Fruit fly (Drosophila melanogaster) whole organism, embryonic: Measurements from ENCODE around the gene CG12301.

Source experiments
- ATbp ChIP-seq: fragments of 200-800 bp; sonication (Bioruptor generic); optimal IDR thresholded peaks from 2 replicates; lab custom pipeline; 2017; ENCODE audit warnings: missing biosample characterization, mild to moderate bottlenecking, missing genetic modification characterization, missing genetic modification reagents
- Ada2b ChIP-seq: fragments of 200-800 bp; sonication (Bioruptor generic); IDR thresholded peaks from 2 replicates; pipeline ENCODE4 v1.3.6; 2022; ENCODE audit warnings: missing biosample characterization, missing genetic modification characterization
- Atf6 ChIP-seq: fragments of 200-800 bp; sonication (Bioruptor generic); IDR thresholded peaks from 2 replicates; pipeline ENCODE4 v1.3.6; 2022; ENCODE audit warnings: missing biosample characterization, missing genetic modification characterization
- B-H2 ChIP-seq: fragments of 200-800 bp; sonication (Bioruptor generic); optimal IDR thresholded peaks from 2 replicates; lab custom pipeline; 2018; ENCODE audit warnings: missing biosample characterization, mild to moderate bottlenecking, missing genetic modification characterization
- CG11085 ChIP-seq: fragments of 200-800 bp; sonication (Bioruptor generic); IDR thresholded peaks from 2 replicates; pipeline ENCODE4 v1.3.6; 2022; ENCODE audit warnings: missing biosample characterization, missing genetic modification characterization
- CG14441 ChIP-seq: fragments of 200-800 bp; sonication (Bioruptor generic); IDR thresholded peaks from 2 replicates; pipeline ENCODE4 v1.3.6; 2022; ENCODE audit warnings: missing biosample characterization, missing genetic modification characterization
- CG15601 ChIP-seq: fragments of 200-800 bp; sonication (Bioruptor generic); optimal IDR thresholded peaks from 3 replicates; lab custom pipeline; 2019; ENCODE audit warnings: missing biosample characterization, mild to moderate bottlenecking, missing genetic modification characterization, moderate library complexity
- CG16815 ChIP-seq: fragments of 200-800 bp; sonication (Bioruptor generic); optimal IDR thresholded peaks from 3 replicates; lab custom pipeline; 2017; ENCODE audit warnings: missing biosample characterization, mild to moderate bottlenecking, missing genetic modification characterization
- CG17186 ChIP-seq: fragments of 200-800 bp; sonication (Bioruptor generic); optimal IDR thresholded peaks from 3 replicates; lab custom pipeline; 2017; ENCODE audit warnings: missing biosample characterization, missing genetic modification reagents, missing genetic modification characterization
- CG18262 ChIP-seq: fragments of 200-800 bp; optimal IDR thresholded peaks from 3 replicates; lab custom pipeline; 2019; ENCODE audit warnings: missing biosample characterization, mild to moderate bottlenecking, missing genetic modification characterization, moderate library complexity
- CG3163 ChIP-seq: fragments of 200-800 bp; sonication (Bioruptor generic); optimal IDR thresholded peaks from 3 replicates; lab custom pipeline; 2016; ENCODE audit warnings: missing biosample characterization, missing genetic modification characterization
- CG3995 ChIP-seq: fragments of 200-800 bp; sonication (Bioruptor generic); optimal IDR thresholded peaks from 3 replicates; lab custom pipeline; 2016; ENCODE audit warnings: missing biosample characterization, missing genetic modification characterization
- CG4404 ChIP-seq: fragments of 200-800 bp; sonication (Bioruptor generic); IDR thresholded peaks from 2 replicates; pipeline ENCODE4 v1.3.6; 2022; ENCODE audit warnings: missing biosample characterization, missing genetic modification characterization
- CG5180 ChIP-seq: fragments of 200-800 bp; sonication (Bioruptor generic); optimal IDR thresholded peaks from 3 replicates; lab custom pipeline; 2017; ENCODE audit warnings: missing biosample characterization, missing genetic modification characterization, mild to moderate bottlenecking, moderate library complexity, missing genetic modification reagents
- CG6175 ChIP-seq: fragments of 200-800 bp; sonication (Bioruptor generic); IDR thresholded peaks from 3 replicates; pipeline ENCODE4 v1.3.6; 2022; ENCODE audit warnings: missing biosample characterization, missing genetic modification characterization
- CG7839 ChIP-seq: fragments of 200-800 bp; sonication (Bioruptor generic); optimal IDR thresholded peaks from 3 replicates; lab custom pipeline; 2018; ENCODE audit warnings: missing biosample characterization, mild to moderate bottlenecking, missing genetic modification characterization, moderate library complexity
- CG9727 ChIP-seq: fragments of 200-800 bp; sonication (Bioruptor generic); optimal IDR thresholded peaks from 3 replicates; lab custom pipeline; 2017; ENCODE audit warnings: missing biosample characterization, mild to moderate bottlenecking, missing genetic modification characterization
- CG9876 ChIP-seq: fragments of 200-800 bp; sonication (Bioruptor generic); optimal IDR thresholded peaks from 2 replicates; lab custom pipeline; 2016; ENCODE audit warnings: missing biosample characterization, missing genetic modification characterization
- D ChIP-seq, 2 experiments: fragments of 200-800 bp in 1 of 2; fragments of >200 bp in 1 of 2; sonication (Bioruptor generic) in 1 of 2; optimal IDR thresholded peaks; 2 replicates in 1 of 2; 3 replicates in 1 of 2; lab custom pipeline; 2017; ENCODE audit warnings: mild to moderate bottlenecking in 1 of 2, missing biosample characterization in 1 of 2, missing genetic modification characterization in 1 of 2, missing genetic modification reagents in 1 of 2
- Dip2 ChIP-seq: fragments of 200-800 bp; sonication (Bioruptor generic); IDR thresholded peaks from 2 replicates; pipeline ENCODE4 v1.3.6; 2022; ENCODE audit warnings: missing biosample characterization, missing genetic modification characterization
- MBD-R2 ChIP-seq: fragments of 200-800 bp; sonication (Bioruptor generic); IDR thresholded peaks from 2 replicates; pipeline ENCODE4 v1.3.6; 2022; ENCODE audit warnings: missing biosample characterization, missing genetic modification characterization
- Mes4 ChIP-seq: fragments of 200-800 bp; sonication (Bioruptor generic); optimal IDR thresholded peaks from 2 replicates; lab custom pipeline; 2016; ENCODE audit warnings: missing biosample characterization, missing genetic modification characterization
- Optix ChIP-seq: fragments of 200-800 bp; sonication (Bioruptor generic); IDR thresholded peaks from 3 replicates; pipeline ENCODE4 v1.3.6; 2022; ENCODE audit warnings: missing biosample characterization, missing genetic modification characterization
- Rfx ChIP-seq: fragments of 200-800 bp; sonication (Bioruptor generic); IDR thresholded peaks from 2 replicates; pipeline ENCODE4 v1.3.6; 2022; ENCODE audit warnings: missing biosample characterization, missing genetic modification characterization
- Rx ChIP-seq: fragments of 200-800 bp; sonication (Bioruptor generic); IDR thresholded peaks from 2 replicates; pipeline ENCODE4 v1.3.6; 2022; ENCODE audit warnings: missing biosample characterization, missing genetic modification characterization
- Sox102F ChIP-seq: fragments of 200-800 bp; sonication (Bioruptor generic); optimal IDR thresholded peaks from 2 replicates; lab custom pipeline; 2018; ENCODE audit warnings: missing biosample characterization, mild to moderate bottlenecking, missing genetic modification characterization, moderate library complexity
- Sry-β ChIP-seq: fragments of 200-800 bp; sonication (Bioruptor generic); optimal IDR thresholded peaks from 2 replicates; lab custom pipeline; 2018; ENCODE audit warnings: missing biosample characterization, mild to moderate bottlenecking, missing genetic modification characterization, moderate library complexity
- Taf1 ChIP-seq: fragments of 200-800 bp; sonication (Bioruptor generic); IDR thresholded peaks from 2 replicates; pipeline ENCODE4 v1.3.6; 2022; ENCODE audit warnings: missing biosample characterization, missing genetic modification characterization
- Trl ChIP-seq, 3 experiments: fragments of >200 bp in 2 of 3; fragments of 200-800 bp in 1 of 3; sonication (Bioruptor generic) in 1 of 3; optimal IDR thresholded peaks; 2 replicates in 1 of 3; 3 replicates in 2 of 3; lab custom pipeline; 2016 to 2017; ENCODE audit warnings: missing biosample characterization in 1 of 3, missing genetic modification characterization in 1 of 3
- Xbp1 ChIP-seq: fragments of 200-800 bp; sonication (Bioruptor generic); optimal IDR thresholded peaks from 3 replicates; lab custom pipeline; 2016; ENCODE audit warnings: missing biosample characterization, mild to moderate bottlenecking, missing genetic modification characterization
- abd-A ChIP-seq: fragments of 200-800 bp; sonication (Bioruptor generic); optimal IDR thresholded peaks from 3 replicates; lab custom pipeline; 2019; ENCODE audit warnings: missing biosample characterization, mild to moderate bottlenecking, missing genetic modification characterization, moderate library complexity
- bbx ChIP-seq: fragments of 200-800 bp; sonication (Bioruptor generic); IDR thresholded peaks from 2 replicates; pipeline ENCODE4 v1.3.6; 2022; ENCODE audit warnings: missing biosample characterization, missing genetic modification characterization; ENCODE audit not compliant: partially characterized antibody
- bowl ChIP-seq: fragments of 200-800 bp; sonication (Bioruptor generic); IDR thresholded peaks from 2 replicates; pipeline ENCODE4 v1.3.6; 2022; ENCODE audit warnings: missing biosample characterization, missing genetic modification characterization
- cato ChIP-seq: fragments of 200-800 bp; sonication (Bioruptor generic); optimal IDR thresholded peaks from 2 replicates; lab custom pipeline; 2016; ENCODE audit warnings: missing biosample characterization, missing genetic modification characterization, borderline replicate concordance
- chinmo ChIP-seq: fragments of 200-800 bp; sonication (Bioruptor generic); IDR thresholded peaks from 4 replicates; pipeline ENCODE4 v1.3.6; 2022; ENCODE audit warnings: missing biosample characterization, missing genetic modification characterization; ENCODE audit not compliant: partially characterized antibody
- danr ChIP-seq: fragments of 200-800 bp; sonication (Bioruptor generic); IDR thresholded peaks from 2 replicates; pipeline ENCODE4 v1.3.6; 2022; ENCODE audit warnings: missing biosample characterization, missing genetic modification characterization
- dati ChIP-seq: fragments of 200-800 bp; sonication (Bioruptor generic); IDR thresholded peaks from 2 replicates; pipeline ENCODE4 v1.3.6; 2022; ENCODE audit warnings: missing biosample characterization, missing genetic modification characterization
- en ChIP-seq: fragments of 200-800 bp; sonication (Bioruptor generic); optimal IDR thresholded peaks from 2 replicates; lab custom pipeline; 2016; ENCODE audit warnings: missing biosample characterization, missing genetic modification characterization
- exex ChIP-seq: fragments of 200-800 bp; sonication (Bioruptor generic); optimal IDR thresholded peaks from 4 replicates; lab custom pipeline; 2018; ENCODE audit warnings: missing biosample characterization, mild to moderate bottlenecking, missing genetic modification characterization, moderate library complexity
- fd3F ChIP-seq: fragments of 200-800 bp; sonication (Bioruptor generic); optimal IDR thresholded peaks from 2 replicates; lab custom pipeline; 2018; ENCODE audit warnings: missing biosample characterization, mild to moderate bottlenecking, missing genetic modification characterization, moderate library complexity
- fu2 ChIP-seq: fragments of 200-800 bp; sonication (Bioruptor generic); optimal IDR thresholded peaks from 2 replicates; lab custom pipeline; 2016; ENCODE audit warnings: missing biosample characterization, missing genetic modification characterization
- gro ChIP-seq: fragments of 200-800 bp; sonication (Bioruptor generic); optimal IDR thresholded peaks from 2 replicates; lab custom pipeline; 2016; ENCODE audit warnings: missing biosample characterization, missing genetic modification characterization
- ham ChIP-seq: fragments of 200-800 bp; sonication (Bioruptor generic); IDR thresholded peaks from 2 replicates; pipeline ENCODE4 v1.3.6; 2022; ENCODE audit warnings: missing biosample characterization, missing genetic modification characterization
- klu ChIP-seq: fragments of 200-800 bp; sonication (Bioruptor generic); IDR thresholded peaks from 2 replicates; pipeline ENCODE4 v1.3.6; 2022; ENCODE audit warnings: missing biosample characterization, missing genetic modification characterization
- pum ChIP-seq: fragments of 200-800 bp; sonication (Bioruptor generic); optimal IDR thresholded peaks from 2 replicates; lab custom pipeline; 2016; ENCODE audit warnings: missing biosample characterization, missing genetic modification characterization
- repo ChIP-seq: fragments of 200-800 bp; sonication (Bioruptor generic); optimal IDR thresholded peaks from 2 replicates; lab custom pipeline; 2016; ENCODE audit warnings: missing biosample characterization, missing genetic modification characterization
- shn ChIP-seq: fragments of 200-800 bp; sonication (Bioruptor generic); optimal IDR thresholded peaks from 3 replicates; lab custom pipeline; 2016; ENCODE audit warnings: missing biosample characterization, missing genetic modification characterization
- sim ChIP-seq: fragments of 200-800 bp; sonication (Bioruptor generic); IDR thresholded peaks from 2 replicates; pipeline ENCODE4 v1.3.6; 2022; ENCODE audit warnings: missing biosample characterization, missing genetic modification characterization

The CG12301 gene

dm6 chr3L:15625676-15626414 lies 45.2 kb downstream of the CG12301 start (continued):
- TF ChIP-seq CG5180 (peak; percentile 82), chinmo (GFP tag; lab: Robert Waterston, UW) (peak; percentile 83; the same call in 2 of the 4 replicates), CG3163 (GFP tag; lab: Kevin White, UChicago) (peak; percentile 29), CG9727 (GFP tag; lab: Kevin White, UChicago) (peak; percentile 92), Rx (no peak), en (GFP tag; lab: Kevin White, UChicago) (no peak), CG14441 (GFP tag; lab: Robert Waterston, UW) (peak; percentile 86), Mes4 (GFP tag; lab: Kevin White, UChicago) (no peak), danr (GFP tag; lab: Robert Waterston, UW) (peak; percentile 52; the same call in 1 of the 2 replicates), exex (tag; lab: Kevin White, UChicago) (peak; percentile 56), sim (GFP tag; lab: Robert Waterston, UW) (peak; percentile 69; the same call in 1 of the 2 replicates), abd-A (tag; lab: Kevin White, UChicago) (peak; percentile 14), MBD-R2 (GFP tag; lab: Robert Waterston, UW) (no peak), Sox102F (GFP tag; lab: Kevin White, UChicago) (peak; percentile 97), CG16815 (GFP tag; lab: Kevin White, UChicago) (peak; percentile 85), CG6175 (GFP tag; lab: Robert Waterston, UW) (no peak), ATbp (peak; percentile 92), Dip2 (GFP tag; lab: Robert Waterston, UW) (no peak), Taf1 (GFP tag; lab: Robert Waterston, UW) (peak; percentile 31; the same call in 1 of the 2 replicates), dati (GFP tag; lab: Robert Waterston, UW) (no peak), fd3F (GFP tag; lab: Kevin White, UChicago) (peak; percentile 89), pum (peak; percentile 2), Ada2b (GFP tag; lab: Robert Waterston, UW) (peak; percentile 83), CG18262 (tag; lab: Kevin White, UChicago) (peak; percentile 96), CG9876 (GFP tag; lab: Kevin White, UChicago) (no peak), cato (GFP tag; lab: Kevin White, UChicago) (peak; percentile 66), gro (GFP tag; lab: Kevin White, UChicago) (peak; percentile 16), B-H2 (GFP tag; lab: Kevin White, UChicago) (peak; percentile 44), Atf6 (peak; percentile 85), CG11085 (peak; percentile 55; the same call in 1 of the 2 replicates), fu2 (GFP tag; lab: Kevin White, UChicago) (no peak), Optix (GFP tag; lab: Robert Waterston, UW) (no peak), CG15601 (peak; percentile 91), bbx (GFP tag; lab: Robert Waterston, UW) (no peak), D (optimal IDR thresholded peaks at IDR 0.05; lab: Kevin White, UChicago) (no peak), D (GFP tag; optimal IDR thresholded peaks at IDR 0.05; lab: Kevin White, UChicago) (peak; percentile 92), bowl (GFP tag; lab: Robert Waterston, UW) (0 out of 2 replicates have a peak, but pooled peaks have one; percentile 11), shn (GFP tag; lab: Kevin White, UChicago) (no peak), CG17186 (GFP tag; lab: Kevin White, UChicago) (peak; percentile 17), Sry-β (GFP tag; lab: Kevin White, UChicago) (peak; percentile 44), klu (GFP tag; lab: Robert Waterston, UW) (no peak; the same call in 1 of the 2 replicates), CG7839 (tag; lab: Kevin White, UChicago) (peak; percentile 96), ham (GFP tag; lab: Robert Waterston, UW) (no peak), CG4404 (GFP tag; lab: Robert Waterston, UW) (peak; percentile 75), CG3995 (peak; percentile 52), repo (no peak), Xbp1 (GFP tag; lab: Kevin White, UChicago) (peak; percentile 88), Rfx (GFP tag; lab: Robert Waterston, UW) (peak; percentile 81), Trl (optimal IDR thresholded peaks at IDR 0.05; lab: Kevin White, UChicago) (peak; percentile 77 to 84), Trl (GFP tag; optimal IDR thresholded peaks at IDR 0.05; lab: Kevin White, UChicago) (peak; percentile 67)
